Worm (Caenorhabditis elegans): ENCODE measurements around the gene C17H11.6.

The C17H11.6 gene

ce11 chrX:8137779-8138178 is 65.8 kb downstream of the C17H11.6 start, which contains the start of gene C02B8.7:
C02B8.7 (minus strand) TSS chrX:8137879.
- TF ChIP-seq tbx-37 (GFP tag; conservative IDR thresholded peaks at IDR 0.05) (no peak), F13C5.2 (tag; optimal IDR thresholded peaks at IDR 0.05) (no peak), flt-1 (GFP tag; IDR thresholded peaks at IDR 0.05) (no peak), hnd-1 (tag; optimal IDR thresholded peaks at IDR 0.05) (no peak), tbx-11 (GFP tag; IDR thresholded peaks at IDR 0.05) (no peak), B0310.2 (tag; optimal IDR thresholded peaks at IDR 0.05) (no peak), aly-1 (tag; optimal IDR thresholded peaks at IDR 0.05) (no peak), ets-7 (tag; optimal IDR thresholded peaks at IDR 0.05) (no peak), hmg-4 (GFP tag; optimal IDR thresholded peaks at IDR 0.05) (no peak), tra-4 (tag; optimal IDR thresholded peaks at IDR 0.05) (no peak), pes-1 (GFP tag; IDR thresholded peaks at IDR 0.05) (no peak), scrt-1 (GFP tag; IDR thresholded peaks at IDR 0.05) (no peak), ceh-13 (GFP tag; optimal IDR thresholded peaks at IDR 0.05) (no peak), sea-1 (GFP tag; conservative IDR thresholded peaks at IDR 0.05) (no peak)

ce11 chrX:8136276-8136891 is 67.2 kb downstream of the C17H11.6 start, which contains the start of gene C02B8.6:
C02B8.6 (minus strand) TSS chrX:8136326.
- TF ChIP-seq tbx-37 (GFP tag; conservative IDR thresholded peaks at IDR 0.05) = no peak
- TF ChIP-seq hmg-4 (GFP tag; optimal IDR thresholded peaks at IDR 0.05) = no peak
- TF ChIP-seq F13C5.2 (tag; optimal IDR thresholded peaks at IDR 0.05) = no peak
- no peak for TF ChIP-seq flt-1 (GFP tag; IDR thresholded peaks at IDR 0.05)
- TF ChIP-seq hnd-1 (tag; optimal IDR thresholded peaks at IDR 0.05) = no peak
- TF ChIP-seq ceh-13 (GFP tag; optimal IDR thresholded peaks at IDR 0.05) = no peak
- no peak for TF ChIP-seq tbx-11 (GFP tag; IDR thresholded peaks at IDR 0.05)
- no peak for TF ChIP-seq hmbx-1 (tag; optimal IDR thresholded peaks at IDR 0.05)
- no peak for TF ChIP-seq ceh-36 (tag; optimal IDR thresholded peaks at IDR 0.05)
